Worm (Caenorhabditis elegans): Measurements from ENCODE around the gene glb-3.

The glb-3 gene

ce11 chrV:11121247-11121646 is 13.1 kb upstream of the glb-3 start (continued):
- no peak for TF ChIP-seq D1046.2 (GFP tag; IDR thresholded peaks at IDR 0.05)
- no peak for TF ChIP-seq sdz-12 (GFP tag; optimal IDR thresholded peaks at IDR 0.05)
- peak in 1 of 2 experiments; percentile 51 for TF ChIP-seq daf-16 (GFP tag; optimal IDR thresholded peaks at IDR 0.05)
- TF ChIP-seq daf-16 (tag; optimal IDR thresholded peaks at IDR 0.05) = no peak
- no peak for TF ChIP-seq pqm-1 (tag; optimal IDR thresholded peaks at IDR 0.05)
- TF ChIP-seq nhr-6 (tag; optimal IDR thresholded peaks at IDR 0.05) = peak; percentile 38
- TF ChIP-seq set-16 (GFP tag; IDR thresholded peaks at IDR 0.05) = no peak
- no peak for TF ChIP-seq lin-39 (tag; optimal IDR thresholded peaks at IDR 0.05)
- no peak for TF ChIP-seq dmd-9 (GFP tag; IDR thresholded peaks at IDR 0.05)
- TF ChIP-seq mep-1 (tag; optimal IDR thresholded peaks at IDR 0.05) = peak; percentile 49
- TF ChIP-seq dmd-6 (GFP tag; IDR thresholded peaks at IDR 0.05) = peak; percentile 21; the same call in 1 of the 2 replicates
- peak; percentile 15 for TF ChIP-seq mes-2 (tag; optimal IDR thresholded peaks at IDR 0.05; ENCODE audit: poor library complexity, severe bottlenecking)
- no peak for TF ChIP-seq ctbp-1 (GFP tag; IDR thresholded peaks at IDR 0.05)
- TF ChIP-seq tra-1 (GFP tag; IDR thresholded peaks at IDR 0.05) = no peak
- no peak for TF ChIP-seq cey-2 (tag; optimal IDR thresholded peaks at IDR 0.05; ENCODE audit: borderline replicate concordance, insufficient read depth)
- TF ChIP-seq nhr-237 (tag; optimal IDR thresholded peaks at IDR 0.05) = no peak
- no peak for TF ChIP-seq T20F7.1 (GFP tag; optimal IDR thresholded peaks at IDR 0.05)
- no peak for TF ChIP-seq zip-2 (tag; optimal IDR thresholded peaks at IDR 0.05)
- no peak for TF ChIP-seq zip-11 (GFP tag; IDR thresholded peaks at IDR 0.05)
- no peak for TF ChIP-seq spr-3 (GFP tag; optimal IDR thresholded peaks at IDR 0.05)
- TF ChIP-seq zfp-3 (GFP tag; conservative IDR thresholded peaks at IDR 0.05) = no peak
- no peak for TF ChIP-seq snpc-4 (tag; optimal IDR thresholded peaks at IDR 0.05)
- no peak for TF ChIP-seq ceh-20 (GFP tag; IDR thresholded peaks at IDR 0.05)
- TF ChIP-seq unc-39 (tag; optimal IDR thresholded peaks at IDR 0.05) = no peak
- TF ChIP-seq dpl-1 (GFP tag; optimal IDR thresholded peaks at IDR 0.05) = no peak
- TF ChIP-seq daf-12 (tag; optimal IDR thresholded peaks at IDR 0.05) = no peak
- TF ChIP-seq ZK337.2 (GFP tag; IDR thresholded peaks at IDR 0.05) = no peak
- no peak for TF ChIP-seq unc-130 (GFP tag; optimal IDR thresholded peaks at IDR 0.05)
- no peak for TF ChIP-seq Y105C5A.15 (GFP tag; IDR thresholded peaks at IDR 0.05)
- TF ChIP-seq lin-13 (GFP tag; optimal IDR thresholded peaks at IDR 0.05) = no peak
- no peak for TF ChIP-seq nhr-48 (tag; optimal IDR thresholded peaks at IDR 0.05)
- TF ChIP-seq T26A8.4 (GFP tag; IDR thresholded peaks at IDR 0.05) = no peak
- TF ChIP-seq dmd-8 (GFP tag; IDR thresholded peaks at IDR 0.05) = no peak
- TF ChIP-seq ceh-32 (tag; optimal IDR thresholded peaks at IDR 0.05; ENCODE audit: poor library complexity) = no peak
- TF ChIP-seq php-3 (GFP tag; IDR thresholded peaks at IDR 0.05) = no peak
- TF ChIP-seq nhr-76 (tag; optimal IDR thresholded peaks at IDR 0.05) = no peak
- peak; percentile 88 for TF ChIP-seq mxl-3 (GFP tag; optimal IDR thresholded peaks at IDR 0.05)
- no peak for TF ChIP-seq daf-8 (GFP tag; IDR thresholded peaks at IDR 0.05)
- TF ChIP-seq fos-1 (tag; optimal IDR thresholded peaks at IDR 0.05) = no peak
- TF ChIP-seq gei-8 (GFP tag; optimal IDR thresholded peaks at IDR 0.05) = no peak
- TF ChIP-seq Y75B8A.6 (GFP tag; IDR thresholded peaks at IDR 0.05) = no peak
- no peak for TF ChIP-seq lin-15B (tag; optimal IDR thresholded peaks at IDR 0.05)
- TF ChIP-seq spr-1 (tag; optimal IDR thresholded peaks at IDR 0.05) = no peak
- no peak for TF ChIP-seq F37D6.2 (tag; optimal IDR thresholded peaks at IDR 0.05)
- TF ChIP-seq F44E2.7 (GFP tag; IDR thresholded peaks at IDR 0.05) = no peak
- TF ChIP-seq zfp-2 (tag; optimal IDR thresholded peaks at IDR 0.05) = no peak
- no peak for TF ChIP-seq aly-2 (tag; optimal IDR thresholded peaks at IDR 0.05)
- TF ChIP-seq rbr-2 (tag; optimal IDR thresholded peaks at IDR 0.05) = no peak
- no peak for TF ChIP-seq duxl-1 (tag; optimal IDR thresholded peaks at IDR 0.05; ENCODE audit: poor library complexity)
- peak; percentile 26 for TF ChIP-seq dve-1 (tag; optimal IDR thresholded peaks at IDR 0.05; ENCODE audit: insufficient read depth)
- no peak for TF ChIP-seq Y48G9A.11 (GFP tag; IDR thresholded peaks at IDR 0.05)
- TF ChIP-seq lim-7 (GFP tag; IDR thresholded peaks at IDR 0.05) = no peak
- no peak for TF ChIP-seq snpc-1.2 (GFP tag; IDR thresholded peaks at IDR 0.05)

All from whole organism, L4 larva.